Worm (Caenorhabditis elegans): ENCODE measurements around the gene fbxa-188.

DNA sequence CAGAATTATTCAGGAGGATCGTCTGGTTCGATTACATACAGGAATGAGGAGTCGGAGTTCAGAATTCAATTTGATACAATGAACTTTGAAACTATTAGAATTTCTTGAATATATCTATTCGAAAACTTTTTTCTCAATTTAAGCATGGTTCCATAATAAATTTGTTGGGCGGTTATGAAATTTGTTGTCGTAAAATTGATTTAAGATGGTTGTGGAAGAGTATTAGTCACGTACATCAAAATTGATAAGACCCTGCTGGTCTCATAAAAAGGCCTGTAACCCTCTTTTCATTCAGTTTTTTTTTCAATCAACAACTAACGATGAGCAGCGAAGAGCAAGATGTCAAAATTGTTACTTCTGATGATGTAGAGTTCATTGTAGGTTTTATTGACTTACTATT, 2.9 kb upstream of the fbxa-188 start, which contains the start of gene skr-5:
- TF ChIP-seq tab-1 (GFP tag; IDR thresholded peaks at IDR 0.05) (no peak), cog-1 (tag; optimal IDR thresholded peaks at IDR 0.05) (no peak), flt-1 (GFP tag; IDR thresholded peaks at IDR 0.05) (no peak), klf-2 (GFP tag; conservative IDR thresholded peaks at IDR 0.05) (no peak), ztf-23 (GFP tag; IDR thresholded peaks at IDR 0.05) (no peak), ref-1 (GFP tag; conservative IDR thresholded peaks at IDR 0.05) (no peak), T22C8.4 (GFP tag; IDR thresholded peaks at IDR 0.05) (no peak), ztf-29 (GFP tag; IDR thresholded peaks at IDR 0.05) (no peak), med-1 (GFP tag; optimal IDR thresholded peaks at IDR 0.05; ENCODE audit: insufficient read depth) (no peak)

Measured in whole organism, midembryonic.